Fruit fly (Drosophila melanogaster) whole organism, adult: ENCODE data around the gene CG43318.

Experiments
- CG12768 ChIP-seq: fragments of 200-800 bp; sonication (Bioruptor generic); optimal IDR thresholded peaks from 2 replicates; lab custom pipeline; 2017; ENCODE audit warnings: missing biosample characterization, missing genetic modification characterization, mild to moderate bottlenecking, moderate library complexity, missing genetic modification reagents
- CG33017 ChIP-seq: fragments of 200-800 bp; sonication (Bioruptor generic); optimal IDR thresholded peaks from 2 replicates; lab custom pipeline; 2018; ENCODE audit warnings: missing biosample characterization, mild to moderate bottlenecking, missing genetic modification characterization, moderate library complexity
- bab1 ChIP-seq: fragments of 200-800 bp; sonication (Bioruptor generic); optimal IDR thresholded peaks from 3 replicates; lab custom pipeline; 2019; ENCODE audit warnings: missing biosample characterization, mild to moderate bottlenecking, missing genetic modification characterization, moderate library complexity
- cic ChIP-seq: fragments of 200-800 bp; sonication (Bioruptor generic); optimal IDR thresholded peaks from 2 replicates; lab custom pipeline; 2017; ENCODE audit warnings: missing biosample characterization, mild to moderate bottlenecking, missing genetic modification characterization, moderate library complexity
- kay ChIP-seq: fragments of 200-800 bp; sonication (Bioruptor generic); peaks from one replicate; lab custom pipeline; 2016; ENCODE audit warnings: missing biosample characterization, missing genetic modification characterization, borderline replicate concordance
- ovo ChIP-seq: fragments of 200-800 bp; sonication (Bioruptor generic); optimal IDR thresholded peaks from 2 replicates; lab custom pipeline; 2016; ENCODE audit warnings: missing biosample characterization, missing genetic modification characterization
- tj ChIP-seq: fragments of 200-800 bp; sonication (Bioruptor generic); optimal IDR thresholded peaks from 3 replicates; lab custom pipeline; 2017; ENCODE audit warnings: missing biosample characterization, mild to moderate bottlenecking, missing genetic modification characterization, moderate library complexity

DNA sequence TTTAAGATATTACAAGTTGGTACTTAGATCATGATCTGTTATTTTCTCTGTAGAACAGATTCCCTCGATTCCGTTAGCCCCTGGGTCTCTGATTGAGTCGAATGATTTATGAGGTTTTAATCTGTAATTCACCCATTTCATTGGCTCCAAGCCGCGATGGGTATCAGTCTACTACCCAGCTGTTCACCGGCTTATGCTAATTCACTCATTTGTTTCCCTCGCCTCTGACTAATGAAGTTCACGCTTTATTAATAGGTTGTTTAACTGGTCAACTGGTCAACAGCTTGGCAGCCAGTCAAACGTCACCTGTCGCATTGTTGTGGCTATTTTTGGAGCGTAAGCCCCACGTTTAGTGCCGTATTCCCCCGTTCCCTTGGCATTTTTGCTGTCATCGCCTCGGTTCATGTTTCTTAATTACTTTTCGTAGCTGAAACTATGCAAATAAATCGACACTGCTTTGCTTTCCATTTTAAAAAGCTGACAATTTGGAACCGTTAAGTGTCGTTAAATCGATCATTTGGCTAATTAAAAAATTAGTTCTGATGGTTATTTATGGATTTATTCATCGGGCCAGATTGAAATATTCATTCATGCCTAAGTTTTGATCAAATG is 39.7 kb upstream of the CG43318 start:
- TF ChIP-seq cic (GFP tag; lab: Kevin White, UChicago), result no peak
- TF ChIP-seq CG33017 (tag; lab: Kevin White, UChicago), result no peak
- no peak for TF ChIP-seq kay (GFP tag; lab: Kevin White, UChicago)
- no peak for TF ChIP-seq CG12768 (GFP tag; lab: Kevin White, UChicago)
- peak; percentile 90 for TF ChIP-seq tj (GFP tag; lab: Kevin White, UChicago)
- no peak for TF ChIP-seq ovo (GFP tag; lab: Kevin White, UChicago)
- TF ChIP-seq bab1, result peak; percentile 39
